Fruit fly (Drosophila melanogaster) whole organism, wandering third instar larva: Measurements from ENCODE around the gene nero.

Experiments
- Abd-B ChIP-seq: fragments of >200 bp; optimal IDR thresholded peaks from 2 replicates; lab custom pipeline; 2017; ENCODE audit warnings: missing biosample characterization, missing genetic modification characterization
- Dfd ChIP-seq: fragments of >200 bp; optimal IDR thresholded peaks from 2 replicates; lab custom pipeline; 2017; ENCODE audit warnings: missing biosample characterization, missing genetic modification characterization
- GATAd ChIP-seq: sonication (Bioruptor generic); optimal IDR thresholded peaks from 2 replicates; lab custom pipeline; 2016; ENCODE audit warnings: missing biosample characterization, missing genetic modification characterization
- Hr78 ChIP-seq: fragments of >200 bp; optimal IDR thresholded peaks from 2 replicates; lab custom pipeline; 2017; ENCODE audit warnings: missing biosample characterization, missing genetic modification characterization
- Mio ChIP-seq: sonication (Bioruptor generic); optimal IDR thresholded peaks from 2 replicates; lab custom pipeline; 2016; ENCODE audit warnings: missing biosample characterization, missing genetic modification characterization
- OdsH ChIP-seq: fragments of 200-800 bp; sonication (Bioruptor generic); optimal IDR thresholded peaks from 2 replicates; lab custom pipeline; 2016; ENCODE audit warnings: missing biosample characterization, mild to moderate bottlenecking, missing genetic modification characterization
- br ChIP-seq: fragments of 200-800 bp; sonication (Bioruptor generic); optimal IDR thresholded peaks from 2 replicates; lab custom pipeline; 2016; ENCODE audit warnings: missing biosample characterization, missing genetic modification characterization
- brk ChIP-seq: fragments of 200-800 bp; sonication (Bioruptor generic); optimal IDR thresholded peaks from 2 replicates; lab custom pipeline; 2016; ENCODE audit warnings: missing biosample characterization, mild to moderate bottlenecking, missing genetic modification characterization
- dl ChIP-seq, 2 experiments: fragments of 175-275, 200-275 bp in 1 of 2; fragments of 200-275 bp in 1 of 2; sonication (Bioruptor generic); optimal IDR thresholded peaks; lab custom pipeline; 2018; ENCODE audit warnings: mild to moderate bottlenecking in 2 of 2, missing biosample characterization in 2 of 2, missing genetic modification characterization in 2 of 2, moderate library complexity in 2 of 2; ENCODE audit not compliant: partially characterized antibody in 2 of 2, insufficient read depth in 1 of 2
- dmrt93B ChIP-seq: fragments of 200-800 bp; sonication (Bioruptor generic); optimal IDR thresholded peaks from 2 replicates; lab custom pipeline; 2018; ENCODE audit warnings: missing biosample characterization, mild to moderate bottlenecking, missing genetic modification characterization
- pan ChIP-seq: fragments of >200 bp; optimal IDR thresholded peaks from 2 replicates; lab custom pipeline; 2017
- psq ChIP-seq: fragments of 200-800 bp; sonication (Bioruptor generic); optimal IDR thresholded peaks from 3 replicates; lab custom pipeline; 2017; ENCODE audit warnings: missing biosample characterization, mild to moderate bottlenecking, missing genetic modification characterization, moderate library complexity
- rgr ChIP-seq: fragments of 200-800 bp; sonication (Bioruptor generic); optimal IDR thresholded peaks from 3 replicates; lab custom pipeline; 2016; ENCODE audit warnings: missing biosample characterization, mild to moderate bottlenecking, missing genetic modification characterization
- usp ChIP-seq: fragments of >200 bp; optimal IDR thresholded peaks from 2 replicates; lab custom pipeline; 2017; ENCODE audit warnings: missing biosample characterization, missing genetic modification characterization

- TF ChIP-seq GATAd (GFP tag; lab: Kevin White, UChicago) (no peak), dmrt93B (GFP tag; lab: Kevin White, UChicago) (no peak), brk (GFP tag; lab: Kevin White, UChicago) (no peak), Abd-B (GFP tag; lab: Kevin White, UChicago) (no peak), br (GFP tag; lab: Kevin White, UChicago) (peak; percentile 37), usp (GFP tag; lab: Kevin White, UChicago) (no peak), psq (GFP tag; lab: Kevin White, UChicago) (peak; percentile 9), Dfd (GFP tag; lab: Kevin White, UChicago) (no peak), dl (GFP tag; optimal IDR thresholded peaks at IDR 0.05; lab: Kevin White, UChicago; ENCODE audit: insufficient read depth in 1 of 2, partially characterized antibody in 2 of 2) (no peak), Hr78 (GFP tag; lab: Kevin White, UChicago) (no peak), pan (lab: Kevin White, UChicago) (no peak), rgr (peak; percentile 57), OdsH (GFP tag; lab: Kevin White, UChicago) (no peak), Mio (GFP tag; lab: Kevin White, UChicago) (no peak)
Observed at dm6 chr3R:31745629-31746081, 1.7 kb downstream of the nero start, which contains the start of gene awd.
